Worm (Caenorhabditis elegans) whole organism, L4 larva: ENCODE measurements around the gene F34D6.1.
"Not testable (repeated sequence)": the region's sequence is repeated elsewhere in the genome, so short reads cannot be mapped to it uniquely, and the experiment has no call there.

Experiments used
- D1046.2 ChIP-seq: fragments of 200-800 bp; sonication (Bioruptor generic); IDR thresholded peaks from 2 replicates; pipeline ENCODE4 v1.3.6; 2022; ENCODE audit warnings: missing genetic modification characterization, missing compliant biosample characterization
- F44E2.7 ChIP-seq: fragments of 200-800 bp; sonication (Bioruptor generic); IDR thresholded peaks from 2 replicates; pipeline ENCODE4 v2.1.2; 2022; ENCODE audit warnings: missing genetic modification characterization, missing compliant biosample characterization
- ama-1 ChIP-seq: fragments of 150-350 bp; optimal IDR thresholded peaks from 2 replicates; lab custom pipeline; 2014; ENCODE audit warnings: inconsistent platforms, mixed read lengths
- ceh-28 ChIP-seq: fragments of 150-350 bp; optimal IDR thresholded peaks from 2 replicates; lab custom pipeline; 2014; ENCODE audit warnings: missing biosample characterization, missing genetic modification reagents, missing genetic modification characterization
- ceh-82 ChIP-seq: sonication (generic microtip); optimal IDR thresholded peaks from 2 replicates; lab custom pipeline; 2017; ENCODE audit warnings: missing biosample characterization, missing genetic modification characterization
- egl-27 ChIP-seq: sonication (generic microtip); optimal IDR thresholded peaks from 3 replicates; lab custom pipeline; 2017; ENCODE audit warnings: missing biosample characterization, missing genetic modification reagents, missing genetic modification characterization
- hlh-11 ChIP-seq: fragments of 200-800 bp; sonication (Bioruptor generic); optimal IDR thresholded peaks from 2 replicates; lab custom pipeline; 2018; ENCODE audit warnings: mild to moderate bottlenecking, missing genetic modification characterization, missing compliant biosample characterization
- hlh-30 ChIP-seq: sonication (generic microtip); optimal IDR thresholded peaks from 2 replicates; lab custom pipeline; 2017; ENCODE audit warnings: antibody characterized with exemption, mild to moderate bottlenecking, missing genetic modification characterization, missing compliant biosample characterization; ENCODE audit not compliant: insufficient read depth
- hmg-1.1 ChIP-seq: fragments of 200-800 bp; sonication (Bioruptor generic); IDR thresholded peaks from 2 replicates; pipeline ENCODE4 v1.3.6; 2022; ENCODE audit warnings: missing genetic modification reagents, missing genetic modification characterization, missing compliant biosample characterization
- nhr-237 ChIP-seq: sonication (generic microtip); optimal IDR thresholded peaks from 2 replicates; lab custom pipeline; 2017; ENCODE audit warnings: missing biosample characterization, missing genetic modification characterization
- pqm-1 ChIP-seq: sonication (generic microtip); optimal IDR thresholded peaks from 2 replicates; lab custom pipeline; 2017; ENCODE audit warnings: missing biosample characterization, missing genetic modification characterization
- set-16 ChIP-seq: fragments of 200-800 bp; sonication (Bioruptor generic); IDR thresholded peaks from 2 replicates; pipeline ENCODE4 v1.3.6; 2022; ENCODE audit warnings: missing genetic modification reagents, missing genetic modification characterization, missing compliant biosample characterization
- snpc-4 ChIP-seq: fragments of 150-350 bp; optimal IDR thresholded peaks from 2 replicates; lab custom pipeline; 2014; ENCODE audit warnings: missing biosample characterization, missing genetic modification characterization
- unc-62 ChIP-seq, 3 experiments: fragments of 150-350 bp in 1 of 3; sonication (generic microtip); optimal IDR thresholded peaks in 2 of 3; peaks in 1 of 3; 1 replicate in 1 of 3; 2 replicates in 2 of 3; lab custom pipeline; 2014 to 2017; ENCODE audit warnings: missing biosample characterization in 3 of 3, missing genetic modification characterization in 3 of 3, missing genetic modification reagents in 3 of 3, missing genotype in 1 of 3

DNA sequence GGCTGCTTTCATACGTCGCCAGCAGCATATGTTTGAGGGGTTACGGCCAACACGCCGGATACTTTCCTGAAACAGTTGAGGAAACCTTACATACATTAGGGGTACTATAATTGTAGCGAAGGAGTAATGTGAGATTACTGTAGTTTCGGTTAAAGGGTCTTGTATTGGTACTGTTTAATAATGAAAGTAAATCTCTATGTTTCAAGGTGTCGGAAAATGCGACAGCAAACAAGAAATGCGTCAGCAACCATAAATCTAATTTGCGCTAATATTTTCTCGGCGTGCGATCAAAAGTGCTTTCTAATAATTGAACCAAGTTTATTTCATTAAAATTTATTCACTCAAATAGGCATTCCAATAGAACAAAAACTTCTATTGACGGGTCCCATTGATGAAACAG is 8.7 kb downstream of the F34D6.1 start, which contains the start of gene sri-57:
- TF ChIP-seq hlh-11 (tag; lab: Kevin White, UChicago); ceh-28 (tag; lab: Kevin White, UChicago); snpc-4 (tag; lab: Kevin White, UChicago); unc-62 (GFP tag; optimal IDR thresholded peaks at IDR 0.05 in 1 of 2; lab: Kevin White, UChicago); unc-62 (tag; optimal IDR thresholded peaks at IDR 0.05; lab: Kevin White, UChicago); F44E2.7 (GFP tag; lab: Robert Waterston, UW); set-16; pqm-1 (tag; lab: Kevin White, UChicago); egl-27 (tag; lab: Kevin White, UChicago); nhr-237 (tag; lab: Kevin White, UChicago); ceh-82 (tag; lab: Kevin White, UChicago); hmg-1.1 (GFP tag; lab: Robert Waterston, UW); ama-1 (lab: Kevin White, UChicago); hlh-30 (tag; lab: Kevin White, UChicago); D1046.2 (GFP tag; lab: Robert Waterston, UW): not testable (repeated sequence)
